Worm (Caenorhabditis elegans) whole organism, L2 larva: ENCODE measurements around the gene T08A11.1.

ENCODE experiments used
- C34F6.9 ChIP-seq: fragments of 150-350 bp; optimal IDR thresholded peaks from 2 replicates; lab custom pipeline; 2014; ENCODE audit warnings: missing biosample characterization, missing genetic modification characterization
- F13H6.1 ChIP-seq: sonication (generic microtip); optimal IDR thresholded peaks from 2 replicates; lab custom pipeline; 2016; ENCODE audit warnings: missing genetic modification characterization, missing compliant biosample characterization
- R02D3.7 ChIP-seq: fragments of 150-350 bp; optimal IDR thresholded peaks from 2 replicates; lab custom pipeline; 2014; ENCODE audit warnings: missing biosample characterization, missing genetic modification characterization
- Y55F3AM.14 ChIP-seq: fragments of 200-800 bp; sonication (Bioruptor generic); optimal IDR thresholded peaks from 2 replicates; lab custom pipeline; 2018; ENCODE audit warnings: mild to moderate bottlenecking, missing genetic modification characterization, missing compliant biosample characterization
- ZK546.5 ChIP-seq: sonication (generic microtip); optimal IDR thresholded peaks from 2 replicates; lab custom pipeline; 2017; ENCODE audit warnings: missing biosample characterization, missing genetic modification characterization
- alr-1 ChIP-seq: fragments of 150-350 bp; optimal IDR thresholded peaks from 2 replicates; lab custom pipeline; 2014; ENCODE audit warnings: missing biosample characterization, missing genetic modification characterization
- aly-2 ChIP-seq: fragments of 150-350 bp; optimal IDR thresholded peaks from 2 replicates; lab custom pipeline; 2014; ENCODE audit warnings: missing biosample characterization, missing genetic modification characterization
- ama-1 ChIP-seq: fragments of 150-350 bp; optimal IDR thresholded peaks from 2 replicates; lab custom pipeline; 2018; ENCODE audit warnings: inconsistent platforms
- blmp-1 ChIP-seq: sonication (generic microtip); optimal IDR thresholded peaks from 2 replicates; lab custom pipeline; 2017; ENCODE audit warnings: missing genetic modification characterization, mild to moderate bottlenecking, missing compliant biosample characterization, antibody characterized with exemption, moderate library complexity; ENCODE audit not compliant: insufficient read depth
- ceh-16 ChIP-seq: fragments of 150-350 bp; optimal IDR thresholded peaks from 2 replicates; lab custom pipeline; 2014; ENCODE audit warnings: missing biosample characterization, missing genetic modification characterization
- ceh-82 ChIP-seq: fragments of 150-350 bp; optimal IDR thresholded peaks from 2 replicates; lab custom pipeline; 2014; ENCODE audit warnings: missing biosample characterization, missing genetic modification characterization
- dmd-4 ChIP-seq: sonication (generic microtip); optimal IDR thresholded peaks from 2 replicates; lab custom pipeline; 2017; ENCODE audit warnings: missing biosample characterization, missing genetic modification characterization
- elt-1 ChIP-seq: fragments of 150-350 bp; optimal IDR thresholded peaks from 2 replicates; lab custom pipeline; 2014; ENCODE audit warnings: missing biosample characterization, missing genetic modification characterization
- lin-13 ChIP-seq: fragments of 150-350 bp; optimal IDR thresholded peaks from 2 replicates; lab custom pipeline; 2014; ENCODE audit warnings: missing biosample characterization, missing genetic modification reagents, missing genetic modification characterization
- lin-39 ChIP-seq: fragments of 150-350 bp; optimal IDR thresholded peaks from 2 replicates; lab custom pipeline; 2014; ENCODE audit warnings: missing biosample characterization, missing genetic modification reagents, missing genetic modification characterization
- lsy-2 ChIP-seq, 2 experiments: fragments of 150-350 bp in 1 of 2; sonication (generic microtip) in 1 of 2; optimal IDR thresholded peaks; 2 replicates each; lab custom pipeline; 2014 to 2017; ENCODE audit warnings: missing biosample characterization in 2 of 2, missing genetic modification characterization in 2 of 2
- mab-5 ChIP-seq: fragments of 150-350 bp; optimal IDR thresholded peaks from 2 replicates; lab custom pipeline; 2014; ENCODE audit warnings: missing biosample characterization, missing genetic modification characterization
- mbf-1 ChIP-seq: sonication (generic microtip); optimal IDR thresholded peaks from 2 replicates; lab custom pipeline; 2017; ENCODE audit warnings: missing biosample characterization, missing genetic modification characterization
- nhr-10 ChIP-seq: sonication (generic microtip); optimal IDR thresholded peaks from 2 replicates; lab custom pipeline; 2017; ENCODE audit warnings: missing biosample characterization, missing genetic modification characterization
- nhr-11 ChIP-seq: fragments of 150-350 bp; optimal IDR thresholded peaks from 2 replicates; lab custom pipeline; 2014; ENCODE audit warnings: missing biosample characterization, missing genetic modification characterization
- nhr-12 ChIP-seq: fragments of 150-350 bp; optimal IDR thresholded peaks from 2 replicates; lab custom pipeline; 2014; ENCODE audit warnings: missing biosample characterization, missing genetic modification characterization
- nhr-129 ChIP-seq: fragments of 150-350 bp; optimal IDR thresholded peaks from 2 replicates; lab custom pipeline; 2014; ENCODE audit warnings: missing biosample characterization, missing genetic modification characterization
- nhr-23 ChIP-seq: fragments of 150-350 bp; optimal IDR thresholded peaks from 2 replicates; lab custom pipeline; 2014; ENCODE audit warnings: missing biosample characterization, missing genetic modification reagents, missing genetic modification characterization
- nhr-237 ChIP-seq: fragments of 150-350 bp; optimal IDR thresholded peaks from 2 replicates; lab custom pipeline; 2014; ENCODE audit warnings: missing biosample characterization, missing genetic modification characterization
- nhr-25 ChIP-seq: fragments of 150-350 bp; sonication (generic microtip); optimal IDR thresholded peaks from 3 replicates; lab custom pipeline; 2014; ENCODE audit warnings: missing biosample characterization, missing genetic modification characterization
- nhr-6 ChIP-seq: fragments of 150-350 bp; optimal IDR thresholded peaks from 2 replicates; lab custom pipeline; 2014; ENCODE audit warnings: missing biosample characterization, missing genetic modification characterization
- peb-1 ChIP-seq: fragments of 150-350 bp; optimal IDR thresholded peaks from 2 replicates; lab custom pipeline; 2014; ENCODE audit warnings: missing biosample characterization, missing genetic modification characterization
- skn-1 ChIP-seq: sonication (generic microtip); optimal IDR thresholded peaks from 2 replicates; lab custom pipeline; 2017; ENCODE audit warnings: missing biosample characterization, missing genetic modification characterization
- sma-3 ChIP-seq: sonication (generic microtip); optimal IDR thresholded peaks from 2 replicates; lab custom pipeline; 2016; ENCODE audit warnings: missing genetic modification reagents, missing genetic modification characterization, missing compliant biosample characterization
- snpc-4 ChIP-seq: fragments of 150-350 bp; optimal IDR thresholded peaks from 2 replicates; lab custom pipeline; 2014; ENCODE audit warnings: missing biosample characterization, missing genetic modification characterization
- unc-39 ChIP-seq: fragments of 150-350 bp; optimal IDR thresholded peaks from 2 replicates; lab custom pipeline; 2014; ENCODE audit warnings: missing biosample characterization, missing genetic modification characterization
- unc-55 ChIP-seq: fragments of 150-350 bp; sonication (generic microtip); optimal IDR thresholded peaks from 3 replicates; lab custom pipeline; 2014; ENCODE audit warnings: missing biosample characterization, missing genetic modification reagents, missing genetic modification characterization
- ztf-1 ChIP-seq: fragments of 200-800 bp; sonication (Bioruptor generic); conservative IDR thresholded peaks from 2 replicates; pipeline ENCODE4 v1.3.6; 2022; ENCODE audit warnings: missing genetic modification characterization, missing compliant biosample characterization
- ztf-11 ChIP-seq: sonication (generic microtip); optimal IDR thresholded peaks from 2 replicates; lab custom pipeline; 2017; ENCODE audit warnings: missing biosample characterization, missing genetic modification characterization
- ztf-4 ChIP-seq: fragments of 150-350 bp; optimal IDR thresholded peaks from 2 replicates; lab custom pipeline; 2014; ENCODE audit warnings: missing biosample characterization, missing genetic modification characterization

T08A11.1 gene

ce11 chrIII:4232811-4233269 is 30.1 kb downstream of the T08A11.1 start, which contains the start of gene nhr-20:
TSS of gene nhr-20 (minus strand) at chrIII:4233219.
- no peak for TF ChIP-seq unc-55 (GFP tag; lab: Kevin White, UChicago)
- no peak for TF ChIP-seq elt-1 (tag; lab: Kevin White, UChicago)
- TF ChIP-seq skn-1 (tag; lab: Kevin White, UChicago), result no peak
- no peak for TF ChIP-seq nhr-10
- no peak for TF ChIP-seq nhr-6 (tag; lab: Kevin White, UChicago)
- no peak for TF ChIP-seq nhr-129 (tag; lab: Kevin White, UChicago)
- TF ChIP-seq alr-1 (tag; lab: Kevin White, UChicago), result no peak
- TF ChIP-seq mbf-1 (tag; lab: Kevin White, UChicago), result no peak
- no peak for TF ChIP-seq ceh-16 (tag; lab: Kevin White, UChicago)
- no peak for TF ChIP-seq ztf-11 (tag; lab: Kevin White, UChicago)
- TF ChIP-seq C34F6.9 (tag; lab: Kevin White, UChicago), result no peak
- no peak for TF ChIP-seq ama-1 (lab: Kevin White, UChicago)
- no peak for TF ChIP-seq dmd-4 (tag; lab: Kevin White, UChicago)
- no peak for TF ChIP-seq lin-13
- no peak for TF ChIP-seq Y55F3AM.14
- TF ChIP-seq peb-1 (tag; lab: Kevin White, UChicago), result no peak
- no peak for TF ChIP-seq sma-3
- no peak for TF ChIP-seq lin-39 (tag; lab: Kevin White, UChicago)
- no peak for TF ChIP-seq F13H6.1

- TF ChIP-seq nhr-23 (tag; lab: Kevin White, UChicago) (no peak), alr-1 (tag; lab: Kevin White, UChicago) (no peak), nhr-25 (tag; lab: Kevin White, UChicago) (no peak), nhr-11 (tag; lab: Kevin White, UChicago) (no peak), ceh-16 (tag; lab: Kevin White, UChicago) (no peak), ztf-11 (tag; lab: Kevin White, UChicago) (no peak), lsy-2 (tag; optimal IDR thresholded peaks at IDR 0.05; lab: Kevin White, UChicago) (no peak), C34F6.9 (tag; lab: Kevin White, UChicago) (no peak), ZK546.5 (tag; lab: Kevin White, UChicago) (no peak), peb-1 (tag; lab: Kevin White, UChicago) (no peak), ama-1 (lab: Kevin White, UChicago) (no peak), blmp-1 (tag; lab: Kevin White, UChicago) (no peak), nhr-129 (tag; lab: Kevin White, UChicago) (no peak), nhr-237 (tag; lab: Kevin White, UChicago) (no peak), R02D3.7 (tag; lab: Kevin White, UChicago) (no peak), F13H6.1 (no peak)
- TF ChIP-seq, all 48 proteins: peak for 0
These were observed 31.6 kb downstream of the T08A11.1 start for ce11 chrIII:4231372-4231771.

- TF ChIP-seq nhr-23 (tag; lab: Kevin White, UChicago) (no peak), dmd-4 (tag; lab: Kevin White, UChicago) (no peak), nhr-129 (tag; lab: Kevin White, UChicago) (no peak), unc-39 (tag; lab: Kevin White, UChicago) (no peak), ztf-1 (no peak), nhr-25 (tag; lab: Kevin White, UChicago) (no peak), nhr-237 (tag; lab: Kevin White, UChicago) (no peak), ceh-82 (tag; lab: Kevin White, UChicago) (no peak)
These were observed 32.9 kb downstream of the T08A11.1 start for ce11 chrIII:4230092-4230491.

- TF ChIP-seq nhr-12 (tag; lab: Kevin White, UChicago) (no peak), ceh-82 (tag; lab: Kevin White, UChicago) (no peak), nhr-23 (tag; lab: Kevin White, UChicago) (no peak), aly-2 (tag; lab: Kevin White, UChicago) (no peak), mbf-1 (tag; lab: Kevin White, UChicago) (no peak), ztf-4 (tag; lab: Kevin White, UChicago) (no peak), snpc-4 (tag; lab: Kevin White, UChicago) (no peak), mab-5 (tag; lab: Kevin White, UChicago) (no peak), dmd-4 (tag; lab: Kevin White, UChicago) (no peak)
These were observed 34.1 kb downstream of the T08A11.1 start, which contains the start of gene F43C1.5 for ce11 chrIII:4228841-4229240. TSS of gene F43C1.5 (plus strand) at chrIII:4229141.
